Worm (Caenorhabditis elegans): ENCODE results near the gene T01B7.9.

DNA sequence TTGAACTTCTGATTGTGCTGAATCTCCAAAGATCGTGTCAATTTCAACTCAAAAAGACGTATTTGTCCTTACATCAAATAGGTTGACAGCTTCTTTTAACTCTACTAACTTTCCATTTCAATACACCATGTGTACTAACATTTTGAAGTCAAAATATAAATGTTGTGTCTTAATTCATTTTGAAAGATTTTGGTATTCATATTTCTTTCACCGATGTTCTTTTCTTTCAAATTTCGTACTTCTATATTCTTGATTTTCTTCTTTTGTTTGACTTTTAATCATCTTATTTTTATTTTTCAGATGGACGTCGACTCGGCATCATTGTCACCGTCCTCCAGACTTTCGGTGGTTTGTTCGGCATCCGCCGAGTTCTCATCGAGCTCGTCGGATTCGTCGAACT, 25.1 kb upstream of the T01B7.9 start, which contains the start of gene atf-2:
- no peak for TF ChIP-seq dao-5 (tag; optimal IDR thresholded peaks at IDR 0.05)
- no peak for TF ChIP-seq him-1 (tag; optimal IDR thresholded peaks at IDR 0.05)
- no peak for TF ChIP-seq W03F9.2 (tag; optimal IDR thresholded peaks at IDR 0.05)

Data from whole organism, L4/young adult.